Worm (Caenorhabditis elegans) whole organism, L2 larva: ENCODE data around the gene ZK1086.2.

ENCODE experiments used
- R02D3.7 ChIP-seq: fragments of 150-350 bp; optimal IDR thresholded peaks from 2 replicates; lab custom pipeline; 2014; ENCODE audit warnings: missing biosample characterization, missing genetic modification characterization
- alr-1 ChIP-seq: fragments of 150-350 bp; optimal IDR thresholded peaks from 2 replicates; lab custom pipeline; 2014; ENCODE audit warnings: missing biosample characterization, missing genetic modification characterization
- egl-27 ChIP-seq: sonication (generic microtip); optimal IDR thresholded peaks from 3 replicates; lab custom pipeline; 2017; ENCODE audit warnings: missing biosample characterization, missing genetic modification reagents, missing genetic modification characterization
- lin-13 ChIP-seq: fragments of 150-350 bp; optimal IDR thresholded peaks from 2 replicates; lab custom pipeline; 2014; ENCODE audit warnings: missing biosample characterization, missing genetic modification reagents, missing genetic modification characterization
- lsy-2 ChIP-seq, 2 experiments: fragments of 150-350 bp in 1 of 2; sonication (generic microtip) in 1 of 2; optimal IDR thresholded peaks; 2 replicates each; lab custom pipeline; 2014 to 2017; ENCODE audit warnings: missing biosample characterization in 2 of 2, missing genetic modification characterization in 2 of 2
- nhr-11 ChIP-seq: fragments of 150-350 bp; optimal IDR thresholded peaks from 2 replicates; lab custom pipeline; 2014; ENCODE audit warnings: missing biosample characterization, missing genetic modification characterization
- nhr-129 ChIP-seq: fragments of 150-350 bp; optimal IDR thresholded peaks from 2 replicates; lab custom pipeline; 2014; ENCODE audit warnings: missing biosample characterization, missing genetic modification characterization
- nhr-21 ChIP-seq: fragments of 150-350 bp; optimal IDR thresholded peaks from 2 replicates; lab custom pipeline; 2014; ENCODE audit warnings: missing biosample characterization, missing genetic modification characterization
- nhr-25 ChIP-seq: fragments of 150-350 bp; sonication (generic microtip); optimal IDR thresholded peaks from 3 replicates; lab custom pipeline; 2014; ENCODE audit warnings: missing biosample characterization, missing genetic modification characterization
- skn-1 ChIP-seq: sonication (generic microtip); optimal IDR thresholded peaks from 2 replicates; lab custom pipeline; 2017; ENCODE audit warnings: missing biosample characterization, missing genetic modification characterization
- unc-62 ChIP-seq: fragments of 150-350 bp; optimal IDR thresholded peaks from 2 replicates; lab custom pipeline; 2014; ENCODE audit warnings: missing biosample characterization, missing genetic modification reagents, missing genetic modification characterization
- ztf-1 ChIP-seq: fragments of 200-800 bp; sonication (Bioruptor generic); conservative IDR thresholded peaks from 2 replicates; pipeline ENCODE4 v1.3.6; 2022; ENCODE audit warnings: missing genetic modification characterization, missing compliant biosample characterization

ce11 chrX:13755469-13755868 lies 38.0 kb downstream of the ZK1086.2 start, which contains the start of gene aakb-1:
- TF ChIP-seq unc-62 (GFP tag; lab: Kevin White, UChicago) (no peak), nhr-129 (tag; lab: Kevin White, UChicago) (no peak), egl-27 (tag; lab: Kevin White, UChicago) (no peak), alr-1 (tag; lab: Kevin White, UChicago) (no peak), lin-13 (GFP tag; lab: Kevin White, UChicago) (no peak), lsy-2 (tag; optimal IDR thresholded peaks at IDR 0.05; lab: Kevin White, UChicago) (no peak), skn-1 (tag; lab: Kevin White, UChicago) (no peak), nhr-11 (tag; lab: Kevin White, UChicago) (no peak), nhr-25 (tag; lab: Kevin White, UChicago) (no peak), ztf-1 (GFP tag; lab: Robert Waterston, UW) (no peak), nhr-21 (tag; lab: Kevin White, UChicago) (no peak), R02D3.7 (tag; lab: Kevin White, UChicago) (no peak)
